Worm (Caenorhabditis elegans) whole organism, late embryonic: ENCODE data around the gene F54B11.9.

Source experiments
- ama-1 ChIP-seq: fragments of 150-350 bp; optimal IDR thresholded peaks from 2 replicates; lab custom pipeline; 2014
- hlh-30 ChIP-seq: sonication (generic microtip); optimal IDR thresholded peaks from 2 replicates; lab custom pipeline; 2017; ENCODE audit warnings: antibody characterized with exemption, missing genetic modification characterization, missing compliant biosample characterization; ENCODE audit not compliant: insufficient read depth
- nhr-11 ChIP-seq: fragments of 150-350 bp; optimal IDR thresholded peaks from 2 replicates; lab custom pipeline; 2014; ENCODE audit warnings: missing biosample characterization, missing genetic modification characterization
- pag-3 ChIP-seq: sonication (generic microtip); optimal IDR thresholded peaks from 2 replicates; lab custom pipeline; 2016; ENCODE audit warnings: missing compliant biosample characterization, missing genetic modification characterization, borderline replicate concordance
- rnt-1 ChIP-seq: sonication (generic microtip); optimal IDR thresholded peaks from 2 replicates; lab custom pipeline; 2016; ENCODE audit warnings: missing genetic modification characterization, missing compliant biosample characterization
- sox-4 ChIP-seq: sonication (generic microtip); optimal IDR thresholded peaks from 2 replicates; lab custom pipeline; 2017; ENCODE audit warnings: mild to moderate bottlenecking, missing genetic modification characterization, inconsistent platforms, missing compliant biosample characterization

- TF ChIP-seq ama-1, result no peak
- TF ChIP-seq nhr-11 (tag; lab: Kevin White, UChicago), result no peak
- TF ChIP-seq hlh-30, result no peak
- TF ChIP-seq rnt-1 (tag; lab: Kevin White, UChicago), result no peak
- no peak for TF ChIP-seq pag-3
- no peak for TF ChIP-seq sox-4 (tag; lab: Kevin White, UChicago)
These were observed 487 bp downstream of the F54B11.9 start for ce11 chrX:13605854-13606253.
